Worm (Caenorhabditis elegans): ENCODE measurements around the gene H32C10.1.

Gene H32C10.1

ce11 chrIV:5967035-5967499 lies 32.9 kb downstream of the H32C10.1 start (continued):
- TF ChIP-seq ceh-40 (GFP tag; IDR thresholded peaks at IDR 0.05) (peak; percentile 66; the same call in 1 of the 2 replicates), B0336.3 (GFP tag; IDR thresholded peaks at IDR 0.05) (peak; percentile 90), Y95B8A.8 (GFP tag; IDR thresholded peaks at IDR 0.05) (peak; percentile 73; the same call in 1 of the 2 replicates), snpc-1.1 (tag; optimal IDR thresholded peaks at IDR 0.05; ENCODE audit: insufficient read depth) (peak; percentile 73), pbrm-1 (GFP tag; IDR thresholded peaks at IDR 0.05) (peak; percentile 89), madf-6 (GFP tag; IDR thresholded peaks at IDR 0.05) (no peak; the same call in 1 of the 2 replicates), B0261.1 (tag; optimal IDR thresholded peaks at IDR 0.05) (peak; percentile 95), nfyb-1 (GFP tag; IDR thresholded peaks at IDR 0.05) (peak; percentile 75), F37B4.10 (GFP tag; IDR thresholded peaks at IDR 0.05) (no peak), ztf-6 (GFP tag; IDR thresholded peaks at IDR 0.05) (peak; percentile 8; the same call in 1 of the 2 replicates), nhr-90 (tag; optimal IDR thresholded peaks at IDR 0.05) (peak; percentile 92), madf-3 (GFP tag; IDR thresholded peaks at IDR 0.05) (peak; percentile 77; the same call in 1 of the 2 replicates), unc-130 (GFP tag; optimal IDR thresholded peaks at IDR 0.05) (peak; percentile 68), ceh-27 (GFP tag; optimal IDR thresholded peaks at IDR 0.05) (peak; percentile 49), lag-1 (GFP tag; IDR thresholded peaks at IDR 0.05) (no peak), ceh-100 (GFP tag; IDR thresholded peaks at IDR 0.05) (peak; percentile 37; the same call in 1 of the 2 replicates), madf-8 (GFP tag; conservative IDR thresholded peaks at IDR 0.05) (no peak), sdz-38 (tag; optimal IDR thresholded peaks at IDR 0.05) (no peak), repo-1 (tag; optimal IDR thresholded peaks at IDR 0.05) (peak; percentile 81), lin-40 (tag; optimal IDR thresholded peaks at IDR 0.05) (peak; percentile 94), T26A5.8 (tag; optimal IDR thresholded peaks at IDR 0.05) (peak; percentile 69), ZK185.1 (tag; optimal IDR thresholded peaks at IDR 0.05; ENCODE audit: poor library complexity, severe bottlenecking) (peak; percentile 92), madf-10 (tag; optimal IDR thresholded peaks at IDR 0.05) (peak; percentile 81), F55B11.4 (tag; optimal IDR thresholded peaks at IDR 0.05; ENCODE audit: borderline replicate concordance, insufficient read depth) (no peak), F23B12.7 (tag; optimal IDR thresholded peaks at IDR 0.05; ENCODE audit: insufficient read depth) (peak; percentile 87), ceh-58 (GFP tag; IDR thresholded peaks at IDR 0.05) (no peak), dox-1 (GFP tag; IDR thresholded peaks at IDR 0.05) (peak; percentile 89), die-1 (tag; optimal IDR thresholded peaks at IDR 0.05) (peak; percentile 94), nhr-80 (tag; optimal IDR thresholded peaks at IDR 0.05) (peak; percentile 95), K11D2.4 (GFP tag; IDR thresholded peaks at IDR 0.05) (peak; percentile 67), lin-26 (GFP tag; IDR thresholded peaks at IDR 0.05) (peak; percentile 98; the same call in 1 of the 2 replicates), F33H1.4 (GFP tag; IDR thresholded peaks at IDR 0.05) (peak; percentile 46), F52B5.7 (tag; optimal IDR thresholded peaks at IDR 0.05) (peak; percentile 37)

ce11 chrIV:5970526-5970925 lies 36.4 kb downstream of the H32C10.1 start:
- TF ChIP-seq hmg-1.2 (GFP tag; IDR thresholded peaks at IDR 0.05), result 0 out of 2 replicates have a peak, but pooled peaks have one; percentile 6
- TF ChIP-seq pha-4 (tag; optimal IDR thresholded peaks at IDR 0.05), result no peak
- no peak for TF ChIP-seq snpc-1.3 (tag; optimal IDR thresholded peaks at IDR 0.05; ENCODE audit: insufficient read depth)

ce11 chrIV:5973947-5974495 lies 39.9 kb downstream of the H32C10.1 start:
- TF ChIP-seq sdz-38 (tag; optimal IDR thresholded peaks at IDR 0.05) (no peak), dox-1 (GFP tag; IDR thresholded peaks at IDR 0.05) (no peak), hmg-1.2 (GFP tag; IDR thresholded peaks at IDR 0.05) (peak; percentile 62), ceh-27 (GFP tag; optimal IDR thresholded peaks at IDR 0.05) (peak; percentile 57), F22D6.2 (tag; optimal IDR thresholded peaks at IDR 0.05) (no peak), ztf-26 (tag; optimal IDR thresholded peaks at IDR 0.05) (no peak), cebp-1 (GFP tag; IDR thresholded peaks at IDR 0.05) (no peak), cebp-1 (tag; optimal IDR thresholded peaks at IDR 0.05) (peak; percentile 42), F49E8.2 (tag; optimal IDR thresholded peaks at IDR 0.05; ENCODE audit: insufficient read depth) (no peak), snpc-4 (GFP tag; optimal IDR thresholded peaks at IDR 0.05) (no peak), snpc-4 (tag; optimal IDR thresholded peaks at IDR 0.05) (no peak), tlf-1 (GFP tag; optimal IDR thresholded peaks at IDR 0.05) (no peak), hmg-20 (GFP tag; IDR thresholded peaks at IDR 0.05) (no peak), tbp1 (GFP tag; optimal IDR thresholded peaks at IDR 0.05) (no peak)

Data from whole organism, young adult.